Fruit fly (Drosophila melanogaster) whole organism, prepupa: ENCODE data around the gene Grik.

Experiments
- CG3032 ChIP-seq: fragments of 200-800 bp; optimal IDR thresholded peaks from 2 replicates; lab custom pipeline; 2019; ENCODE audit warnings: missing biosample characterization, mild to moderate bottlenecking, missing genetic modification characterization, moderate library complexity
- CG32006 ChIP-seq: fragments of 200-800 bp; sonication (Bioruptor generic); optimal IDR thresholded peaks from 3 replicates; lab custom pipeline; 2017; ENCODE audit warnings: missing biosample characterization, mild to moderate bottlenecking, missing genetic modification characterization

dm6 chr3R:20915828-20916227, 14.1 kb downstream of the Grik start:
- TF ChIP-seq CG3032 (tag; lab: Kevin White, UChicago) (no peak), CG32006 (GFP tag; lab: Kevin White, UChicago) (no peak)
